Worm (Caenorhabditis elegans) whole organism, mixed stage, embryonic: ENCODE results near the gene ZC443.2.

Source experiments
- M03D4.4 ChIP-seq: sonication (generic microtip); optimal IDR thresholded peaks from 2 replicates; lab custom pipeline; 2017; ENCODE audit warnings: mild to moderate bottlenecking, missing genetic modification characterization, missing compliant biosample characterization
- bed-3 ChIP-seq: fragments of 200-800 bp; sonication (Bioruptor generic); optimal IDR thresholded peaks from 3 replicates; lab custom pipeline; 2018; ENCODE audit warnings: mild to moderate bottlenecking, missing genetic modification characterization, moderate library complexity, missing compliant biosample characterization
- blmp-1 ChIP-seq: fragments of 150-350 bp; optimal IDR thresholded peaks from 2 replicates; lab custom pipeline; 2014; ENCODE audit warnings: missing biosample characterization, missing genetic modification characterization
- ceh-39 ChIP-seq: fragments of 150-350 bp; optimal IDR thresholded peaks from 2 replicates; lab custom pipeline; 2014; ENCODE audit warnings: missing biosample characterization, missing genetic modification characterization
- ceh-83 ChIP-seq: fragments of 200-800 bp; sonication (Bioruptor generic); optimal IDR thresholded peaks from 2 replicates; lab custom pipeline; 2018; ENCODE audit warnings: mild to moderate bottlenecking, missing genetic modification characterization, missing compliant biosample characterization
- ces-1 ChIP-seq: fragments of 150-350 bp; optimal IDR thresholded peaks from 2 replicates; lab custom pipeline; 2014; ENCODE audit warnings: missing biosample characterization, missing genetic modification reagents, missing genetic modification characterization
- cnd-1 ChIP-seq: fragments of 200-800 bp; sonication (Bioruptor generic); optimal IDR thresholded peaks from 2 replicates; lab custom pipeline; 2018; ENCODE audit warnings: mild to moderate bottlenecking, missing genetic modification characterization, missing compliant biosample characterization
- drap-1 ChIP-seq: fragments of 200-800 bp; sonication (Bioruptor generic); optimal IDR thresholded peaks from 3 replicates; lab custom pipeline; 2018; ENCODE audit warnings: mild to moderate bottlenecking, missing genetic modification characterization, missing compliant biosample characterization
- elt-1 ChIP-seq: sonication (generic microtip); optimal IDR thresholded peaks from 2 replicates; lab custom pipeline; 2017; ENCODE audit warnings: missing genetic modification characterization, mild to moderate bottlenecking, missing compliant biosample characterization, antibody characterized with exemption, moderate library complexity, borderline replicate concordance; ENCODE audit not compliant: insufficient read depth
- flh-1 ChIP-seq: fragments of 200-800 bp; sonication (Bioruptor generic); optimal IDR thresholded peaks from 2 replicates; lab custom pipeline; 2018; ENCODE audit warnings: mild to moderate bottlenecking, missing genetic modification characterization, moderate library complexity, missing compliant biosample characterization
- ham-2 ChIP-seq: fragments of 200-800 bp; sonication (Bioruptor generic); optimal IDR thresholded peaks from 2 replicates; lab custom pipeline; 2018; ENCODE audit warnings: mild to moderate bottlenecking, missing genetic modification characterization, missing compliant biosample characterization
- lin-13 ChIP-seq: fragments of 150-350 bp; optimal IDR thresholded peaks from 2 replicates; lab custom pipeline; 2014; ENCODE audit warnings: missing biosample characterization, missing genetic modification characterization
- lin-32 ChIP-seq: fragments of 200-800 bp; sonication (Bioruptor generic); optimal IDR thresholded peaks from 2 replicates; lab custom pipeline; 2018; ENCODE audit warnings: mild to moderate bottlenecking, missing genetic modification characterization, missing compliant biosample characterization
- lsy-2 ChIP-seq: fragments of 150-350 bp; optimal IDR thresholded peaks from 2 replicates; lab custom pipeline; 2014; ENCODE audit warnings: missing biosample characterization, missing genetic modification characterization
- mab-5 ChIP-seq: fragments of 150-350 bp; optimal IDR thresholded peaks from 2 replicates; lab custom pipeline; 2014; ENCODE audit warnings: missing biosample characterization, missing genetic modification characterization
- mep-1 ChIP-seq: fragments of 150-350 bp; optimal IDR thresholded peaks from 2 replicates; lab custom pipeline; 2017; ENCODE audit warnings: missing biosample characterization, missing genetic modification reagents, missing genetic modification characterization, inconsistent platforms
- nhr-12 ChIP-seq: fragments of 150-350 bp; optimal IDR thresholded peaks from 2 replicates; lab custom pipeline; 2014; ENCODE audit warnings: missing biosample characterization, missing genetic modification characterization
- nhr-2 ChIP-seq: fragments of 150-350 bp; optimal IDR thresholded peaks from 2 replicates; lab custom pipeline; 2014; ENCODE audit warnings: missing biosample characterization, missing genetic modification characterization
- nhr-237 ChIP-seq: fragments of 150-350 bp; optimal IDR thresholded peaks from 2 replicates; lab custom pipeline; 2014; ENCODE audit warnings: missing biosample characterization, missing genetic modification characterization
- nhr-28 ChIP-seq: fragments of 150-350 bp; optimal IDR thresholded peaks from 2 replicates; lab custom pipeline; 2014; ENCODE audit warnings: missing biosample characterization, missing genetic modification characterization
- nhr-76 ChIP-seq: sonication (generic microtip); optimal IDR thresholded peaks from 2 replicates; lab custom pipeline; 2017; ENCODE audit warnings: missing biosample characterization, missing genetic modification characterization
- snpc-4 ChIP-seq: fragments of 150-350 bp; optimal IDR thresholded peaks from 2 replicates; lab custom pipeline; 2014; ENCODE audit warnings: missing biosample characterization, missing genetic modification characterization
- sptf-1 ChIP-seq: sonication (generic microtip); optimal IDR thresholded peaks from 2 replicates; lab custom pipeline; 2017; ENCODE audit warnings: mild to moderate bottlenecking, missing genetic modification characterization, moderate library complexity, missing compliant biosample characterization
- tbx-8 ChIP-seq: fragments of 200-800 bp; sonication (Bioruptor generic); optimal IDR thresholded peaks from 2 replicates; lab custom pipeline; 2018; ENCODE audit warnings: mild to moderate bottlenecking, missing genetic modification characterization, moderate library complexity, missing compliant biosample characterization
- unc-120 ChIP-seq: sonication (generic microtip); optimal IDR thresholded peaks from 2 replicates; lab custom pipeline; 2017; ENCODE audit warnings: missing genetic modification characterization, missing compliant biosample characterization; ENCODE audit not compliant: poor library complexity, severe bottlenecking
- unc-39 ChIP-seq: fragments of 150-350 bp; optimal IDR thresholded peaks from 2 replicates; lab custom pipeline; 2014; ENCODE audit warnings: missing biosample characterization, missing genetic modification characterization
- unc-62 ChIP-seq: fragments of 150-350 bp; optimal IDR thresholded peaks from 2 replicates; lab custom pipeline; 2014; ENCODE audit warnings: missing biosample characterization, missing genetic modification reagents, missing genetic modification characterization
- zip-8 ChIP-seq: fragments of 150-350 bp; optimal IDR thresholded peaks from 2 replicates; lab custom pipeline; 2014; ENCODE audit warnings: missing biosample characterization, missing genetic modification characterization
- ztf-11 ChIP-seq: fragments of 150-350 bp; optimal IDR thresholded peaks from 2 replicates; lab custom pipeline; 2014; ENCODE audit warnings: missing biosample characterization, missing genetic modification characterization

The ZC443.2 gene

ce11 chrV:12811126-12811525 lies at the start of gene ZC443.2:
Gene ZC443.2, minus strand, starts transcription at chrV:12811192.
- TF ChIP-seq ces-1 (GFP tag; lab: Kevin White, UChicago) (peak; percentile 59), mep-1 (no peak)
- TF ChIP-seq, all 35 proteins: peak for 1

ce11 chrV:12859144-12859543 lies 48.2 kb upstream of the ZC443.2 start, which contains the start of gene anp-1:
Gene anp-1, plus strand, starts transcription at chrV:12859444.
- no peak for TF ChIP-seq nhr-237
- no peak for TF ChIP-seq unc-39
- no peak for TF ChIP-seq sptf-1 (tag; lab: Kevin White, UChicago)
- no peak for TF ChIP-seq lin-32 (GFP tag; lab: Kevin White, UChicago)
- TF ChIP-seq elt-1 (tag; lab: Kevin White, UChicago): no peak
- no peak for TF ChIP-seq zip-8
- no peak for TF ChIP-seq drap-1 (GFP tag; lab: Kevin White, UChicago)
- no peak for TF ChIP-seq bed-3 (GFP tag; lab: Kevin White, UChicago)
- no peak for TF ChIP-seq mep-1
- TF ChIP-seq unc-62 (GFP tag; lab: Kevin White, UChicago): no peak
- no peak for TF ChIP-seq snpc-4
- TF ChIP-seq nhr-28: no peak
- no peak for TF ChIP-seq ces-1 (GFP tag; lab: Kevin White, UChicago)
- TF ChIP-seq nhr-76 (tag; lab: Kevin White, UChicago): no peak
- no peak for TF ChIP-seq unc-120 (tag; lab: Kevin White, UChicago)
- TF ChIP-seq ham-2 (GFP tag; lab: Kevin White, UChicago): no peak
- no peak for TF ChIP-seq M03D4.4 (tag; lab: Kevin White, UChicago)
- TF ChIP-seq nhr-2 (tag; lab: Kevin White, UChicago): no peak
- TF ChIP-seq lsy-2 (tag; lab: Kevin White, UChicago): no peak

DNA sequence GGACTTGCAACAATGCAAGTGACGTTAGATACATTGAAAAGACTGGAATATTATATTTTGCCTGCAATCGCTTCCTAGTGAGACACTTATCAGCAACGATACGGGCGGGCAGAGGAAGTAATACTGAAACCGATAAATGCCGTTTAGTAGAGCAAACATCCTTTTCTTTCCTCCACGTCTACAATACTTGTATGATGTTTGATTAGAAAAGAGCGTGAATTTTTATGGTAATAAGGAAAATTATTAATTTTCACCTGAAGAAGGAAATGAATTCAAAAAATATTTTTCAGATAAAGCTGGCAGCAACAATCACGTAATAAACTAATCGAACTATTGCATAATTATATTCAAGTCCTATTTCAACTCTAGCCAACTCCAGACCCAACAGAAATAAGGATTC lies 43.8 kb upstream of the ZC443.2 start, which contains the start of gene C44H9.7:
Gene C44H9.7 (minus strand): TSS at position 101 of the 400 bp plus-strand sequence.
- no peak for TF ChIP-seq nhr-2 (tag; lab: Kevin White, UChicago)
- no peak for TF ChIP-seq ceh-39 (tag; lab: Kevin White, UChicago)
- no peak for TF ChIP-seq blmp-1
- no peak for TF ChIP-seq snpc-4
- TF ChIP-seq nhr-12: no peak
- no peak for TF ChIP-seq nhr-237
- no peak for TF ChIP-seq tbx-8 (GFP tag; lab: Kevin White, UChicago)
- no peak for TF ChIP-seq ces-1 (GFP tag; lab: Kevin White, UChicago)
- no peak for TF ChIP-seq cnd-1 (tag; lab: Kevin White, UChicago)
- TF ChIP-seq, all 35 proteins: peak for 0

DNA sequence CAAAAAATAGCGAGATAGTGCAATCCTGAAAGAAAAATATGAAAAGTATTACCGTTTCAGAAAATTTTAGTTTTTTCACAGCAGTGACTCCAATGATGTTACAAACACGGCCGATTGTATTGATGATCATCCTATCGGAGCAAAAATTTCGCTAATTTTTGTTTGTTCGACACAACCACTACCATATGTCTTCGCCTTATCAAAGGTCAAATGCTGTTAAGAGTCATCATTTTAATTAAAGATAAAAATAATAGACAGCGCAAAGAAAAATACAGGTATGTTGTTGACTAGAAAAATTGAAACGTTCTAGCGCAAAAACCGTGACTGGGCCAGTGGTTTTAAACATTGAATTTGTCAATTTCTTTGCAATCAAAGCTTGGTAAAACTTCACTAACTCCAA lies 41.4 kb upstream of the ZC443.2 start:
- TF ChIP-seq ztf-11 (tag; lab: Kevin White, UChicago): no peak
- no peak for TF ChIP-seq mab-5
- TF ChIP-seq lin-13 (tag; lab: Kevin White, UChicago): no peak
- no peak for TF ChIP-seq nhr-237
- no peak for TF ChIP-seq lsy-2 (tag; lab: Kevin White, UChicago)
- TF ChIP-seq nhr-28: no peak
- TF ChIP-seq lin-32 (GFP tag; lab: Kevin White, UChicago): no peak
- no peak for TF ChIP-seq ces-1 (GFP tag; lab: Kevin White, UChicago)
- TF ChIP-seq bed-3 (GFP tag; lab: Kevin White, UChicago): no peak
- no peak for TF ChIP-seq nhr-76 (tag; lab: Kevin White, UChicago)
- no peak for TF ChIP-seq nhr-2 (tag; lab: Kevin White, UChicago)
- TF ChIP-seq ceh-83 (GFP tag; lab: Kevin White, UChicago): no peak
- no peak for TF ChIP-seq tbx-8 (GFP tag; lab: Kevin White, UChicago)
- no peak for TF ChIP-seq ceh-39 (tag; lab: Kevin White, UChicago)

- TF ChIP-seq nhr-28: no peak
- no peak for TF ChIP-seq ztf-11 (tag; lab: Kevin White, UChicago)
- no peak for TF ChIP-seq flh-1 (GFP tag; lab: Kevin White, UChicago)
- no peak for TF ChIP-seq cnd-1 (tag; lab: Kevin White, UChicago)
- no peak for TF ChIP-seq ham-2 (GFP tag; lab: Kevin White, UChicago)
- TF ChIP-seq nhr-237: no peak
- TF ChIP-seq unc-62 (GFP tag; lab: Kevin White, UChicago): no peak
- no peak for TF ChIP-seq snpc-4
- TF ChIP-seq lsy-2 (tag; lab: Kevin White, UChicago): no peak
- TF ChIP-seq lin-13 (tag; lab: Kevin White, UChicago): no peak
- no peak for TF ChIP-seq elt-1 (tag; lab: Kevin White, UChicago)
- no peak for TF ChIP-seq nhr-2 (tag; lab: Kevin White, UChicago)
These were observed 38.7 kb upstream of the ZC443.2 start, which contains the start of gene C44H9.5 for ce11 chrV:12849736-12850135. Gene C44H9.5, minus strand, starts transcription at chrV:12849864.
